Worm (Caenorhabditis elegans) whole organism, late embryonic: ENCODE data around the gene F47B10.8.

Source experiments
- ahr-1 ChIP-seq: sonication (generic microtip); optimal IDR thresholded peaks from 2 replicates; lab custom pipeline; 2016; ENCODE audit warnings: missing genetic modification characterization, missing compliant biosample characterization
- ama-1 ChIP-seq: fragments of 150-350 bp; optimal IDR thresholded peaks from 2 replicates; lab custom pipeline; 2014
- ceh-48 ChIP-seq: sonication (generic microtip); optimal IDR thresholded peaks from 2 replicates; lab custom pipeline; 2016; ENCODE audit warnings: missing genetic modification characterization, inconsistent platforms, missing compliant biosample characterization
- ceh-9 ChIP-seq: sonication (generic microtip); optimal IDR thresholded peaks from 2 replicates; lab custom pipeline; 2016; ENCODE audit warnings: mild to moderate bottlenecking, missing genetic modification characterization, inconsistent platforms, missing compliant biosample characterization
- fkh-10 ChIP-seq: fragments of 150-350 bp; optimal IDR thresholded peaks from 2 replicates; lab custom pipeline; 2014; ENCODE audit warnings: missing biosample characterization, missing genetic modification reagents, missing genetic modification characterization
- nfya-1 ChIP-seq: sonication (generic microtip); optimal IDR thresholded peaks from 2 replicates; lab custom pipeline; 2017; ENCODE audit warnings: missing genetic modification characterization, mild to moderate bottlenecking, missing compliant biosample characterization, antibody characterized with exemption, moderate library complexity
- nhr-232 ChIP-seq: sonication (generic microtip); optimal IDR thresholded peaks from 2 replicates; lab custom pipeline; 2016; ENCODE audit warnings: missing genetic modification characterization, missing compliant biosample characterization
- npax-4 ChIP-seq: sonication (generic microtip); optimal IDR thresholded peaks from 2 replicates; lab custom pipeline; 2016; ENCODE audit warnings: missing genetic modification characterization, missing compliant biosample characterization
- odd-2 ChIP-seq: sonication (generic microtip); optimal IDR thresholded peaks from 2 replicates; lab custom pipeline; 2017; ENCODE audit warnings: antibody characterized with exemption, mild to moderate bottlenecking, missing genetic modification characterization, missing compliant biosample characterization
- unc-3 ChIP-seq, 2 experiments: fragments of 200-800 bp in 1 of 2; sonication (Bioruptor generic) in 1 of 2; sonication (generic microtip) in 1 of 2; conservative IDR thresholded peaks in 1 of 2; optimal IDR thresholded peaks in 1 of 2; 2 replicates each; pipeline versions ENCODE4 v1.3.6 to Lab custom; 2016 to 2022; ENCODE audit warnings: missing compliant biosample characterization in 2 of 2, missing genetic modification characterization in 2 of 2, missing genetic modification reagents in 1 of 2

DNA sequence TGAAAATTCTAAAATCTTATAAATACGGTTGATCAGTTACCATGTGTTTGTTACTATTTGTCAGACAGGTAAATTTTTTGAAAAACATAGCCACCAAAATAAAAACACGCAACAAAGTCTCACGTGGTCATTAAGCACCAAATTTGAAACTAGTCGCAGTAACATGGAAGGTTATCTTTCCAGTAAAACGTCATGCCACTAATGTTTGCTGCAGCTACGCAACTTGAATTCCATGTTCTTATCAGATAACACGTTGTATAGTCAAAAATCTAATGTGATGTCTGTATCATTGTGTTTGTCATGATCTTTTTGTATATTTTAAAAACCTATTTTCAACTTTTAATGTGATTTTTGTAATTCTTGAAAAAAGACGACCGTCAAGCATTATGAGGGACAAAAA, 8.8 kb downstream of the F47B10.8 start:
- TF ChIP-seq ceh-48 (tag; lab: Kevin White, UChicago) (no peak), unc-3 (GFP tag; conservative IDR thresholded peaks at IDR 0.05; lab: Robert Waterston, UW) (no peak), unc-3 (tag; optimal IDR thresholded peaks at IDR 0.05; lab: Kevin White, UChicago) (no peak), odd-2 (no peak), ahr-1 (no peak), npax-4 (tag; lab: Kevin White, UChicago) (no peak), ama-1 (lab: Kevin White, UChicago) (no peak), nfya-1 (tag; lab: Kevin White, UChicago) (no peak), nhr-232 (no peak), fkh-10 (GFP tag; lab: Kevin White, UChicago) (no peak), ceh-9 (tag; lab: Kevin White, UChicago) (no peak)
